Worm (Caenorhabditis elegans) whole organism, late embryonic: ENCODE data around the gene vps-16.
A peak's percentile ranks its signal among the peaks of the same experiment; 100 is the strongest.

Experiments used
- C38D4.7 ChIP-seq: fragments of 200-800 bp; sonication (Bioruptor generic); optimal IDR thresholded peaks from 2 replicates; lab custom pipeline; 2018; ENCODE audit warnings: mild to moderate bottlenecking, missing genetic modification characterization, moderate library complexity, missing compliant biosample characterization
- F13H6.1 ChIP-seq: sonication (generic microtip); optimal IDR thresholded peaks from 2 replicates; lab custom pipeline; 2016; ENCODE audit warnings: missing genetic modification characterization, missing compliant biosample characterization
- K02D7.2 ChIP-seq: sonication (generic microtip); optimal IDR thresholded peaks from 2 replicates; lab custom pipeline; 2017; ENCODE audit warnings: mild to moderate bottlenecking, missing genetic modification characterization, missing compliant biosample characterization
- Y22D7AL.16 ChIP-seq: sonication (generic microtip); optimal IDR thresholded peaks from 2 replicates; lab custom pipeline; 2016; ENCODE audit warnings: missing genetic modification characterization, missing compliant biosample characterization
- ahr-1 ChIP-seq: sonication (generic microtip); optimal IDR thresholded peaks from 2 replicates; lab custom pipeline; 2016; ENCODE audit warnings: missing genetic modification characterization, missing compliant biosample characterization
- ama-1 ChIP-seq: fragments of 150-350 bp; optimal IDR thresholded peaks from 2 replicates; lab custom pipeline; 2014
- ceh-14 ChIP-seq: sonication (generic microtip); optimal IDR thresholded peaks from 2 replicates; lab custom pipeline; 2016; ENCODE audit warnings: missing genotype, missing genetic modification characterization, missing compliant biosample characterization
- ceh-18 ChIP-seq: sonication (generic microtip); optimal IDR thresholded peaks from 2 replicates; lab custom pipeline; 2016; ENCODE audit warnings: missing genetic modification characterization, missing compliant biosample characterization
- ceh-2 ChIP-seq: sonication (generic microtip); optimal IDR thresholded peaks from 2 replicates; lab custom pipeline; 2016; ENCODE audit warnings: missing genotype, missing genetic modification characterization, missing compliant biosample characterization
- ceh-22 ChIP-seq: sonication (generic microtip); optimal IDR thresholded peaks from 2 replicates; lab custom pipeline; 2017; ENCODE audit warnings: missing biosample characterization, missing genetic modification characterization
- ceh-30 ChIP-seq: fragments of 150-350 bp; optimal IDR thresholded peaks from 2 replicates; lab custom pipeline; 2014; ENCODE audit warnings: missing biosample characterization, missing genetic modification characterization
- ceh-31 ChIP-seq: sonication (generic microtip); optimal IDR thresholded peaks from 2 replicates; lab custom pipeline; 2016; ENCODE audit warnings: missing genetic modification characterization, missing compliant biosample characterization
- ceh-48 ChIP-seq: sonication (generic microtip); optimal IDR thresholded peaks from 2 replicates; lab custom pipeline; 2016; ENCODE audit warnings: missing genetic modification characterization, inconsistent platforms, missing compliant biosample characterization
- che-1 ChIP-seq: sonication (generic microtip); optimal IDR thresholded peaks from 2 replicates; lab custom pipeline; 2016; ENCODE audit warnings: mild to moderate bottlenecking, missing genetic modification characterization, missing compliant biosample characterization
- ets-4 ChIP-seq: sonication (generic microtip); optimal IDR thresholded peaks from 2 replicates; lab custom pipeline; 2016; ENCODE audit warnings: missing genetic modification characterization, missing compliant biosample characterization
- fax-1 ChIP-seq: sonication (generic microtip); optimal IDR thresholded peaks from 2 replicates; lab custom pipeline; 2016; ENCODE audit warnings: missing genotype, missing genetic modification characterization, missing compliant biosample characterization
- fkh-6 ChIP-seq: sonication (generic microtip); optimal IDR thresholded peaks from 2 replicates; lab custom pipeline; 2016; ENCODE audit warnings: missing genetic modification characterization, missing compliant biosample characterization
- gmeb-2 ChIP-seq: sonication (generic microtip); optimal IDR thresholded peaks from 2 replicates; lab custom pipeline; 2016; ENCODE audit warnings: missing genetic modification characterization, inconsistent platforms, missing compliant biosample characterization
- hlh-13 ChIP-seq: fragments of 200-800 bp; sonication (Bioruptor generic); optimal IDR thresholded peaks from 2 replicates; lab custom pipeline; 2018; ENCODE audit warnings: mild to moderate bottlenecking, missing genetic modification characterization, missing compliant biosample characterization
- hlh-30 ChIP-seq: sonication (generic microtip); optimal IDR thresholded peaks from 2 replicates; lab custom pipeline; 2017; ENCODE audit warnings: antibody characterized with exemption, missing genetic modification characterization, missing compliant biosample characterization; ENCODE audit not compliant: insufficient read depth
- hlh-6 ChIP-seq: sonication (generic microtip); optimal IDR thresholded peaks from 2 replicates; lab custom pipeline; 2016; ENCODE audit warnings: missing genotype, missing genetic modification characterization, missing compliant biosample characterization
- lim-6 ChIP-seq: sonication (generic microtip); optimal IDR thresholded peaks from 2 replicates; lab custom pipeline; 2016; ENCODE audit warnings: missing genetic modification characterization, missing compliant biosample characterization
- lin-11 ChIP-seq: fragments of 200-800 bp; sonication (Bioruptor generic); optimal IDR thresholded peaks from 2 replicates; lab custom pipeline; 2018; ENCODE audit warnings: mild to moderate bottlenecking, missing genetic modification characterization, missing compliant biosample characterization
- madf-2 ChIP-seq: sonication (generic microtip); optimal IDR thresholded peaks from 2 replicates; lab custom pipeline; 2017; ENCODE audit warnings: missing genetic modification characterization, missing compliant biosample characterization
- mec-3 ChIP-seq: sonication (generic microtip); optimal IDR thresholded peaks from 2 replicates; lab custom pipeline; 2016; ENCODE audit warnings: borderline replicate concordance, missing genetic modification characterization, missing compliant biosample characterization
- nfya-1 ChIP-seq: sonication (generic microtip); optimal IDR thresholded peaks from 2 replicates; lab custom pipeline; 2017; ENCODE audit warnings: missing genetic modification characterization, mild to moderate bottlenecking, missing compliant biosample characterization, antibody characterized with exemption, moderate library complexity
- nhr-11 ChIP-seq: fragments of 150-350 bp; optimal IDR thresholded peaks from 2 replicates; lab custom pipeline; 2014; ENCODE audit warnings: missing biosample characterization, missing genetic modification characterization
- nhr-232 ChIP-seq: sonication (generic microtip); optimal IDR thresholded peaks from 2 replicates; lab custom pipeline; 2016; ENCODE audit warnings: missing genetic modification characterization, missing compliant biosample characterization
- npax-4 ChIP-seq: sonication (generic microtip); optimal IDR thresholded peaks from 2 replicates; lab custom pipeline; 2016; ENCODE audit warnings: missing genetic modification characterization, missing compliant biosample characterization
- odd-2 ChIP-seq: sonication (generic microtip); optimal IDR thresholded peaks from 2 replicates; lab custom pipeline; 2017; ENCODE audit warnings: antibody characterized with exemption, mild to moderate bottlenecking, missing genetic modification characterization, missing compliant biosample characterization
- pat-9 ChIP-seq: fragments of 200-800 bp; sonication (Bioruptor generic); optimal IDR thresholded peaks from 2 replicates; lab custom pipeline; 2018; ENCODE audit warnings: mild to moderate bottlenecking, missing genetic modification characterization, moderate library complexity, missing compliant biosample characterization
- pax-1 ChIP-seq: fragments of 150-350 bp; optimal IDR thresholded peaks from 2 replicates; lab custom pipeline; 2014; ENCODE audit warnings: missing biosample characterization, missing genetic modification characterization
- pha-2 ChIP-seq: sonication (generic microtip); optimal IDR thresholded peaks from 2 replicates; lab custom pipeline; 2017; ENCODE audit warnings: mild to moderate bottlenecking, missing genetic modification characterization, missing compliant biosample characterization
- pha-4 ChIP-seq: fragments of 150-350 bp; optimal IDR thresholded peaks from 2 replicates; lab custom pipeline; 2018; ENCODE audit warnings: missing biosample characterization, missing genetic modification reagents, missing genetic modification characterization
- pqm-1 ChIP-seq: sonication (generic microtip); optimal IDR thresholded peaks from 2 replicates; lab custom pipeline; 2016; ENCODE audit warnings: missing genetic modification characterization, missing compliant biosample characterization
- pros-1 ChIP-seq: fragments of 150-350 bp; optimal IDR thresholded peaks from 2 replicates; lab custom pipeline; 2014; ENCODE audit warnings: missing biosample characterization, missing genetic modification reagents, missing genetic modification characterization
- sox-4 ChIP-seq: sonication (generic microtip); optimal IDR thresholded peaks from 2 replicates; lab custom pipeline; 2017; ENCODE audit warnings: mild to moderate bottlenecking, missing genetic modification characterization, inconsistent platforms, missing compliant biosample characterization
- syd-9 ChIP-seq: sonication (generic microtip); optimal IDR thresholded peaks from 2 replicates; lab custom pipeline; 2016; ENCODE audit warnings: mild to moderate bottlenecking, missing genetic modification characterization, moderate library complexity, missing compliant biosample characterization
- tbx-7 ChIP-seq: sonication (generic microtip); optimal IDR thresholded peaks from 2 replicates; lab custom pipeline; 2016; ENCODE audit warnings: missing genotype, missing genetic modification characterization, missing compliant biosample characterization
- ttx-3 ChIP-seq: sonication (generic microtip); optimal IDR thresholded peaks from 2 replicates; lab custom pipeline; 2016; ENCODE audit warnings: missing genetic modification reagents, missing genetic modification characterization, missing compliant biosample characterization
- unc-3 ChIP-seq, 2 experiments: fragments of 200-800 bp in 1 of 2; sonication (Bioruptor generic) in 1 of 2; sonication (generic microtip) in 1 of 2; conservative IDR thresholded peaks in 1 of 2; optimal IDR thresholded peaks in 1 of 2; 2 replicates each; pipeline versions ENCODE4 v1.3.6 to Lab custom; 2016 to 2022; ENCODE audit warnings: missing compliant biosample characterization in 2 of 2, missing genetic modification characterization in 2 of 2, missing genetic modification reagents in 1 of 2
- zip-5 ChIP-seq: sonication (generic microtip); optimal IDR thresholded peaks from 2 replicates; lab custom pipeline; 2016; ENCODE audit warnings: missing genetic modification characterization, missing compliant biosample characterization

The vps-16 gene

DNA sequence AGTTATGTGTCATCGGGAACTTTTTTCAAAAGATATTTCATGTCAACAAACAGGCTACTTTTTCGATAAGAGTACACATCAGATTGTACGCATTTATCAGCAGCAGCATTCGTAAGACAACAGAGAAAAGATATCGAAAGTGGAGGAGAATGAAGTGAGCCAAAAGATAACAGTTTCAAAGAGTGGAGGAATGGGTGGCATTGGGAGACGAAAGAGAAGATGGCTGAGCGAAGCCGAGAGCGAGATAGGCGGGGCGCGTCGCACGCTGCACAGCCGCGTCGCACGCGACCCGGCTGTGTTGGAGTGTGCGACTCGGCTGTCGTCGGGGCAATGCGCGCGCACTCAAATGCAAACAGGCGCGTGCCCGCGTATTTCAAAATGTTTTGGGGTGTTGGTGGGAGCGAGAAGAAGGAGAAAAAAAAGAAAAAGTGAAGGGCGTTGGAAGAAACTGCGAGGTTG, 31.1 kb downstream of the vps-16 start (continued):
- TF ChIP-seq ahr-1 (no peak), pha-4 (no peak), odd-2 (no peak), madf-2 (tag; lab: Kevin White, UChicago) (no peak), ceh-31 (peak; percentile 75), hlh-30 (tag; lab: Kevin White, UChicago) (peak; percentile 68), ceh-30 (tag; lab: Kevin White, UChicago) (no peak), zip-5 (no peak), sox-4 (no peak), tbx-7 (tag; lab: Kevin White, UChicago) (no peak), pros-1 (peak; percentile 71), unc-3 (GFP tag; conservative IDR thresholded peaks at IDR 0.05; lab: Robert Waterston, UW) (peak; percentile 41; the same call in 1 of the 2 replicates), unc-3 (tag; optimal IDR thresholded peaks at IDR 0.05; lab: Kevin White, UChicago) (no peak), hlh-6 (tag; lab: Kevin White, UChicago) (no peak), ceh-18 (tag; lab: Kevin White, UChicago) (peak; percentile 83), syd-9 (tag; lab: Kevin White, UChicago) (no peak), C38D4.7 (GFP tag; lab: Kevin White, UChicago) (no peak), pha-2 (tag; lab: Kevin White, UChicago) (no peak), npax-4 (tag; lab: Kevin White, UChicago) (no peak), gmeb-2 (no peak), nfya-1 (peak; percentile 90), ceh-2 (tag; lab: Kevin White, UChicago) (peak; percentile 47), hlh-13 (GFP tag; lab: Kevin White, UChicago) (no peak), F13H6.1 (tag; lab: Kevin White, UChicago) (peak; percentile 5)

DNA sequence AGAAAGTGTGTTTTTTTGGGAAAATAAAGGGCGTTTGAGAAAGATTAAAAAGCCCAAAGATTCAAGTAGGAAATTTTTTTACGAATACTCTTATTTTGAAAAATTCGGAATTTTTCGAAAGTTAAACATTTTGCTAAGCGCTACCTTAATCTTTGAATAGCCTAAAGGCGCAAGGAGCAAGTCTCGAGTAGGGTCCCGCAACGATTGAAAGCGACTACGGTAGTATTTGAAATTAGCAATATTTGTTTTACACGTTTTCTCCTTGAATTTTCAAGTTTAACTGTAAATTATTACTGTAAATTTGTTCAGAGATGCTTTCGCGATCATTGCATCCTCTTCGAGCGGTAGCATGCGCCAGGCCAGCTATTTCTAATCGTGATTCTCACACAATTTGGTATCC, 31.9 kb downstream of the vps-16 start, which contains the start of gene nduf-2.2:
Gene nduf-2.2 (plus strand): TSS at position 310 of the 400 bp plus-strand sequence.
- TF ChIP-seq nhr-232 (tag; lab: Kevin White, UChicago) (no peak), syd-9 (tag; lab: Kevin White, UChicago) (no peak), lin-11 (tag; lab: Kevin White, UChicago) (no peak), che-1 (tag; lab: Kevin White, UChicago) (no peak), fax-1 (tag; lab: Kevin White, UChicago) (no peak), madf-2 (tag; lab: Kevin White, UChicago) (no peak), nhr-11 (no peak), ama-1 (lab: Kevin White, UChicago) (no peak), ceh-22 (no peak), gmeb-2 (no peak), Y22D7AL.16 (no peak), ttx-3 (tag; lab: Kevin White, UChicago) (no peak), pha-2 (tag; lab: Kevin White, UChicago) (no peak), pqm-1 (no peak), C38D4.7 (GFP tag; lab: Kevin White, UChicago) (no peak), fkh-6 (tag; lab: Kevin White, UChicago) (no peak)

DNA sequence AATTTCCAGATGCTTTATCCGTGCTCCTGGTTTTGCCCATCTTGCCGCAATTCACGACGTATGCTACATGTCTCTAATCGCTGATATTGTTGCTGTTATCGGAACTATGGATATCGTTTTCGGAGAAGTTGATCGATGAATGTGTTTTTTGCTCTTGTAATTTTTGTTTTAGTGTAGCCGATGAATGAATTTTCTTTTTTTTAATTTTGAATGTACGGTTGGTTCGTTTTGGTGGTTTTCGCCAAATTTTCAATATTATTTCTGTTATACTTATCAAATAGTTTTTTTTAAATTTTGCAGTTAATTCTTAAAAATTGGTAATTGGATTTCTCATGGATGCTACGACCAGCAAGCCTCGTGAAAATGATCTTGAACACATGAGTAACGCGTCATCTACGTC, 34.0 kb downstream of the vps-16 start, which contains the start of gene T26A5.2:
Gene T26A5.2 (plus strand): TSS at position 301 of the 400 bp plus-strand sequence.
- TF ChIP-seq K02D7.2 (tag; lab: Kevin White, UChicago) = no peak
- TF ChIP-seq mec-3 (tag; lab: Kevin White, UChicago) = no peak
- no peak for TF ChIP-seq pax-1 (tag; lab: Kevin White, UChicago)
- TF ChIP-seq lim-6 = no peak
- no peak for TF ChIP-seq pat-9
- no peak for TF ChIP-seq ceh-48 (tag; lab: Kevin White, UChicago)
- no peak for TF ChIP-seq ama-1 (lab: Kevin White, UChicago)
- TF ChIP-seq ets-4 = no peak
- no peak for TF ChIP-seq ceh-30 (tag; lab: Kevin White, UChicago)
- no peak for TF ChIP-seq ceh-31
- TF ChIP-seq pha-2 (tag; lab: Kevin White, UChicago) = no peak
- no peak for TF ChIP-seq ceh-14 (tag; lab: Kevin White, UChicago)
- no peak for TF ChIP-seq fax-1 (tag; lab: Kevin White, UChicago)
